Fruit fly (Drosophila melanogaster): ENCODE data around the gene Tmf.

The Tmf gene

dm6 chrX:6820703-6821102, 23.4 kb upstream of the Tmf start, which contains the start of the genes Nf-YC and xit (continued):
- TF ChIP-seq CG42726 (GFP tag; IDR thresholded peaks at IDR 0.05; ENCODE audit: partially characterized antibody): peak; percentile 54; the same call in 1 of the 2 replicates
- TF ChIP-seq CG4328 (GFP tag; optimal IDR thresholded peaks at IDR 0.05): no peak
- no peak for TF ChIP-seq Xrp1 (GFP tag; IDR thresholded peaks at IDR 0.05)
- no peak for TF ChIP-seq B-H2 (GFP tag; optimal IDR thresholded peaks at IDR 0.05)
- TF ChIP-seq cwo (GFP tag; optimal IDR thresholded peaks at IDR 0.05): no peak
- no peak for TF ChIP-seq CG4820 (GFP tag; optimal IDR thresholded peaks at IDR 0.05)
- TF ChIP-seq CG8478 (optimal IDR thresholded peaks at IDR 0.05): no peak
- no peak; the same call in 1 of the 2 replicates for TF ChIP-seq lmd (GFP tag; IDR thresholded peaks at IDR 0.05)
- TF ChIP-seq aop (GFP tag; IDR thresholded peaks at IDR 0.05): no peak
- TF ChIP-seq tx (GFP tag; optimal IDR thresholded peaks at IDR 0.05): peak; percentile 4
- no peak for TF ChIP-seq CG17359 (tag; optimal IDR thresholded peaks at IDR 0.05)
- no peak for TF ChIP-seq CG3163 (GFP tag; optimal IDR thresholded peaks at IDR 0.05)
- no peak for TF ChIP-seq hth (optimal IDR thresholded peaks at IDR 0.05)
- no peak for TF ChIP-seq repo (GFP tag; optimal IDR thresholded peaks at IDR 0.05)
- no peak for TF ChIP-seq CG12071 (GFP tag; optimal IDR thresholded peaks at IDR 0.05)
- TF ChIP-seq tup (GFP tag; optimal IDR thresholded peaks at IDR 0.05): no peak
- TF ChIP-seq psq (GFP tag; optimal IDR thresholded peaks at IDR 0.05): no peak
- peak; percentile 74 for TF ChIP-seq CG13287 (GFP tag; IDR thresholded peaks at IDR 0.05; ENCODE audit: partially characterized antibody)
- no peak for TF ChIP-seq Xbp1 (GFP tag; optimal IDR thresholded peaks at IDR 0.05)
- TF ChIP-seq pros (GFP tag; optimal IDR thresholded peaks at IDR 0.05): no peak
- no peak for TF ChIP-seq Taf1 (GFP tag; IDR thresholded peaks at IDR 0.05)
- TF ChIP-seq lola (GFP tag; optimal IDR thresholded peaks at IDR 0.05): no peak
- no peak for TF ChIP-seq Sox102F (GFP tag; optimal IDR thresholded peaks at IDR 0.05)
- TF ChIP-seq CG4730 (GFP tag; IDR thresholded peaks at IDR 0.05): no peak
- no peak for TF ChIP-seq Hr78 (GFP tag; optimal IDR thresholded peaks at IDR 0.05)
- no peak for TF ChIP-seq CG18599 (GFP tag; optimal IDR thresholded peaks at IDR 0.05)
- TF ChIP-seq CG3407 (GFP tag; optimal IDR thresholded peaks at IDR 0.05): no peak
- TF ChIP-seq Hr3 (GFP tag; optimal IDR thresholded peaks at IDR 0.05): no peak
- TF ChIP-seq peb (GFP tag; IDR thresholded peaks at IDR 0.05): no peak
- TF ChIP-seq Stat92E (GFP tag; optimal IDR thresholded peaks at IDR 0.05): no peak
- no peak for TF ChIP-seq D19A (tag; optimal IDR thresholded peaks at IDR 0.05)
- no peak for TF ChIP-seq chif (GFP tag; optimal IDR thresholded peaks at IDR 0.05)
- TF ChIP-seq CG6791 (GFP tag; IDR thresholded peaks at IDR 0.05; ENCODE audit: partially characterized antibody): 0 out of 3 replicates have a peak, but pooled peaks have one; percentile 62
- TF ChIP-seq MBD-R2 (GFP tag; IDR thresholded peaks at IDR 0.05): peak; percentile 95
- no peak for TF ChIP-seq CG2202 (tag; optimal IDR thresholded peaks at IDR 0.05)
- no peak for TF ChIP-seq CG1647 (GFP tag; optimal IDR thresholded peaks at IDR 0.05)
- no peak for TF ChIP-seq Atf-2 (GFP tag; optimal IDR thresholded peaks at IDR 0.05)
- TF ChIP-seq CTCF (GFP tag; optimal IDR thresholded peaks at IDR 0.05): no peak
- TF ChIP-seq CG6654 (GFP tag; optimal IDR thresholded peaks at IDR 0.05): no peak
- no peak for TF ChIP-seq Ravus (GFP tag; IDR thresholded peaks at IDR 0.05)
- TF ChIP-seq Lim3 (GFP tag; IDR thresholded peaks at IDR 0.05): no peak
- no peak for TF ChIP-seq ab (GFP tag; optimal IDR thresholded peaks at IDR 0.05)
- TF ChIP-seq Camta (GFP tag; optimal IDR thresholded peaks at IDR 0.05): no peak
- TF ChIP-seq CG33557 (GFP tag; optimal IDR thresholded peaks at IDR 0.05): no peak
- no peak for TF ChIP-seq CG9876 (GFP tag; optimal IDR thresholded peaks at IDR 0.05)
- TF ChIP-seq Dek (tag; optimal IDR thresholded peaks at IDR 0.05): no peak
- TF ChIP-seq CG6175 (GFP tag; IDR thresholded peaks at IDR 0.05): no peak
- TF ChIP-seq CG31224 (GFP tag; IDR thresholded peaks at IDR 0.05): no peak
- no peak for TF ChIP-seq CG33213 (GFP tag; optimal IDR thresholded peaks at IDR 0.05)
- no peak; the same call in 1 of the 2 replicates for TF ChIP-seq GATAe (GFP tag; conservative IDR thresholded peaks at IDR 0.05)
- no peak for TF ChIP-seq Trl (optimal IDR thresholded peaks at IDR 0.05)
- TF ChIP-seq Trl (GFP tag; optimal IDR thresholded peaks at IDR 0.05): no peak
- peak; percentile 80 for TF ChIP-seq gfzf (GFP tag; optimal IDR thresholded peaks at IDR 0.05)

Measured in whole organism, embryonic.